Worm (Caenorhabditis elegans) whole organism, L4 larva: ENCODE measurements around the gene efl-2.

ENCODE experiments used
- F26F4.8 ChIP-seq: fragments of 200-800 bp; sonication (Bioruptor generic); conservative IDR thresholded peaks from 2 replicates; pipeline ENCODE4 v1.3.6; 2022; ENCODE audit warnings: missing genetic modification characterization, missing compliant biosample characterization
- aly-2 ChIP-seq: sonication (generic microtip); optimal IDR thresholded peaks from 2 replicates; lab custom pipeline; 2018; ENCODE audit warnings: missing biosample characterization, missing genetic modification characterization
- lin-39 ChIP-seq: fragments of 150-350 bp; optimal IDR thresholded peaks from 2 replicates; lab custom pipeline; 2014; ENCODE audit warnings: missing biosample characterization, missing genetic modification reagents, missing genetic modification characterization
- lsy-2 ChIP-seq, 2 experiments: fragments of 150-350 bp in 1 of 2; sonication (generic microtip) in 1 of 2; optimal IDR thresholded peaks; 2 replicates each; lab custom pipeline; 2014 to 2017; ENCODE audit warnings: missing biosample characterization in 2 of 2, missing genetic modification characterization in 2 of 2
- mdl-1 ChIP-seq, 2 experiments: fragments of 150-350 bp in 1 of 2; sonication (generic microtip) in 1 of 2; optimal IDR thresholded peaks; 2 replicates each; lab custom pipeline; 2014 to 2017; ENCODE audit warnings: missing biosample characterization in 2 of 2, missing genetic modification characterization in 2 of 2
- rbr-2 ChIP-seq: sonication (generic microtip); optimal IDR thresholded peaks from 2 replicates; lab custom pipeline; 2016; ENCODE audit warnings: missing genotype, missing genetic modification characterization, missing compliant biosample characterization
- skn-1 ChIP-seq: fragments of 150-350 bp; optimal IDR thresholded peaks from 2 replicates; lab custom pipeline; 2014; ENCODE audit warnings: missing biosample characterization, missing genetic modification characterization
- ztf-11 ChIP-seq: fragments of 150-350 bp; optimal IDR thresholded peaks from 2 replicates; lab custom pipeline; 2014; ENCODE audit warnings: missing biosample characterization, missing genetic modification characterization

DNA sequence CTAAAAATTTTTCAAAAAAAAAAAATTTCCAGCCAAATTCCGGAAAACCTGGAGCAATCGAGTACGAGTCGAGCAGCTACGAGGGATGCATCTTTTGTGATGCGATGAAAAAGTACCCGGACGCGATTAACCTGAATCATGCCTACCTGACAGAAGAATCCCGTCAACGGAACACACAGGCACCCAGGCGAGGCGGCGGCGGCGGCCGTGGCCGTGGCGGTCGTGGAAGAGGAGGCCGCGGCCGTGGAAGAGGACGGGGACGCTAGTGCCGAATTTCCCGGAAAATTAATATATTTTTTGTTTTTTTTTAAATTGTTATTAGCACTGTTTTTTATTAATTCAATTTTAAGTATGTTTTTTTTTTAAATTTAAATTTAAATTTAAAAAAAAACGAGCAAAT, 4.4 kb upstream of the efl-2 start:
- TF ChIP-seq lin-39 (tag; lab: Kevin White, UChicago) (no peak), F26F4.8 (no peak), aly-2 (tag; lab: Kevin White, UChicago) (no peak), rbr-2 (tag; lab: Kevin White, UChicago) (no peak), ztf-11 (tag; lab: Kevin White, UChicago) (no peak), mdl-1 (tag; optimal IDR thresholded peaks at IDR 0.05; lab: Kevin White, UChicago) (no peak), lsy-2 (tag; optimal IDR thresholded peaks at IDR 0.05; lab: Kevin White, UChicago) (no peak), skn-1 (tag; lab: Kevin White, UChicago) (no peak)
